Worm (Caenorhabditis elegans): ENCODE measurements around the gene clec-258.

clec-258 gene

DNA sequence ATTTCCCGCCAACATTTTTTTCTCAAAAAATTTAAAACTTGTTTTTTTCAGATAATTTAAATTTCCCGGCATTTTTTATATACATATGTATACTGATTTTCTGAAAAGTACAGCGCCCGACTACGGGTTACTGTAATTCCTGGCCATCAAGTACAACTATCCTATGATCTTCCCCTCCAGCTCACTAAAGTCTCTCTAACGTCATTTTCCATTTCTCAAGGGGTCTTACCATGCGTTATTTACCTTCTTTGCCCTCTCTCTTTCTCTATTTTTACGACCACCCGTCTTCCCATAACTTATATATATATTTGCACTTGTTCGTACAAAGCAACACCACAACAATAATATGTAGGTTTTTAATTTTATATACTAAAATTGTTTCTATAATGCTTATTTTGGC lies 32.0 kb upstream of the clec-258 start, which contains the start of gene W04E12.9:
TSS of gene W04E12.9 (plus strand) at position 301 of the 400 bp plus-strand sequence.
- TF ChIP-seq tab-1 (GFP tag; IDR thresholded peaks at IDR 0.05), result no peak
- TF ChIP-seq med-1 (GFP tag; optimal IDR thresholded peaks at IDR 0.05; ENCODE audit: insufficient read depth), result no peak
- TF ChIP-seq cog-1 (tag; optimal IDR thresholded peaks at IDR 0.05), result no peak
- TF ChIP-seq T22C8.4 (GFP tag; IDR thresholded peaks at IDR 0.05), result no peak
- no peak for TF ChIP-seq ztf-29 (GFP tag; IDR thresholded peaks at IDR 0.05)
- no peak for TF ChIP-seq ztf-23 (GFP tag; IDR thresholded peaks at IDR 0.05)
- TF ChIP-seq klf-2 (GFP tag; conservative IDR thresholded peaks at IDR 0.05), result no peak
- TF ChIP-seq ref-1 (GFP tag; conservative IDR thresholded peaks at IDR 0.05), result no peak
- no peak for TF ChIP-seq flt-1 (GFP tag; IDR thresholded peaks at IDR 0.05)

DNA sequence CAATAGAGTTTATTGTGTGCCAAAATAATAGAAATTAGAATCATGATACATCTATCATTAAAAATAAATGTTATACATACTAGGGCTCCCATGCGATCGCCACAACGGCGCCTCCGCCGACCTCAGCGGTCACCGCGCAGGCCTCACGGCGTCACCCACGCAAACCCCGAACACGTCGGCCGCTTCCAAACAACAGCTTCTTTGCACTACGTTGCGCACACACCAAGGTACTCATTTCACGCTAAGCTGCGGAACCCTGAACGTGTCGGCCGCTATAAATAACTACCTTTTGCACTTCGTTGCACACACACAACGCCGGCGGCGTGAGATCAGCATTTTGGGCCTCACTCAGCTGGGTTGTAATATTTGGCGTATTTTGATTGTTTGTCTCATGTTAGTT lies 29.0 kb upstream of the clec-258 start:
- TF ChIP-seq ztf-23 (GFP tag; IDR thresholded peaks at IDR 0.05), result no peak
- no peak for TF ChIP-seq ref-1 (GFP tag; conservative IDR thresholded peaks at IDR 0.05)
- TF ChIP-seq T22C8.4 (GFP tag; IDR thresholded peaks at IDR 0.05), result no peak
- no peak for TF ChIP-seq cog-1 (tag; optimal IDR thresholded peaks at IDR 0.05)
- no peak for TF ChIP-seq klf-2 (GFP tag; conservative IDR thresholded peaks at IDR 0.05)

DNA sequence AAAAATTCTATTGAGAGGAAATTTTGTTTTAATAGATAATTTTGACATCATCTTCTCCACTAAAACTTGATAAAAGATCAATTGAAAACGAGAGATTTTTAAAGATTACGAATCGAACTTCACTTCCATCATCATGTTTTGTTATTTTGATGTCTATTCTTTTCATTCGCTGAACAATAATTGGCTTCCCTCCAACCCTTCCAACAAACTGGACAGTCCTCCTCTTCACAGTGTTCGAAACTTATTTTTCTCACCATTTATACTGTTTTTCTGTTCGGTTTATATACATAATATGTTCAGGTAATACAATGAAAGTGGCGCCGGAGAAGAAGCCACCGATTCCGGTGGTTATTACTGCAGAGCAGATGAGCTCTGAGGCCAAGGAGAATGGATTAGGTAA lies 27.5 kb upstream of the clec-258 start, which contains the start of gene M162.5:
TSS of gene M162.5 (plus strand) at position 301 of the 400 bp plus-strand sequence.
- TF ChIP-seq flt-1 (GFP tag; IDR thresholded peaks at IDR 0.05) (no peak), ztf-29 (GFP tag; IDR thresholded peaks at IDR 0.05) (no peak), klf-2 (GFP tag; conservative IDR thresholded peaks at IDR 0.05) (no peak), cog-1 (tag; optimal IDR thresholded peaks at IDR 0.05) (no peak), T22C8.4 (GFP tag; IDR thresholded peaks at IDR 0.05) (no peak), med-1 (GFP tag; optimal IDR thresholded peaks at IDR 0.05; ENCODE audit: insufficient read depth) (no peak), tab-1 (GFP tag; IDR thresholded peaks at IDR 0.05) (no peak), ztf-23 (GFP tag; IDR thresholded peaks at IDR 0.05) (no peak), ref-1 (GFP tag; conservative IDR thresholded peaks at IDR 0.05) (no peak)

DNA sequence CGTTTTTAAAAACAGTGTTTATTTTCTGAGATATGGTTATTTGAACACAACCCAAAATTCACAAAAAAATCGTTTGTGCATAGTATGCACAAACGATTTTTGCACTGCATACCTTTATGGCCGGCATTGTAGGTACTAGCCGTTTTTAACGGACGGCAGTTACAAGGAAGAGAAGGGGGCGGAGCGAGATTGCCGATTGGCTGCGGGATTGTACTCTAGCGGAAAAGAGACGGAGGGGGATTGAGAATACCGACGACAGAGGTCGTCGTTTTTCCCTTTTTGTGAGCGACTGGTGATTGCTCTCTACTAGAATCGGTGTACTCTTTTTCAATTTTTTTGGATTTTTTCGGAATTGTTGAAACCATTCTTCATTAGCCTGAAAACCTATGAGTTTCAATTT lies 20.5 kb upstream of the clec-258 start:
- TF ChIP-seq flt-1 (GFP tag; IDR thresholded peaks at IDR 0.05) (no peak), ref-1 (GFP tag; conservative IDR thresholded peaks at IDR 0.05) (no peak), cog-1 (tag; optimal IDR thresholded peaks at IDR 0.05) (no peak), tab-1 (GFP tag; IDR thresholded peaks at IDR 0.05) (no peak), ztf-23 (GFP tag; IDR thresholded peaks at IDR 0.05) (no peak), med-1 (GFP tag; optimal IDR thresholded peaks at IDR 0.05; ENCODE audit: insufficient read depth) (no peak), ztf-29 (GFP tag; IDR thresholded peaks at IDR 0.05) (no peak), klf-2 (GFP tag; conservative IDR thresholded peaks at IDR 0.05) (no peak), T22C8.4 (GFP tag; IDR thresholded peaks at IDR 0.05) (no peak)

DNA sequence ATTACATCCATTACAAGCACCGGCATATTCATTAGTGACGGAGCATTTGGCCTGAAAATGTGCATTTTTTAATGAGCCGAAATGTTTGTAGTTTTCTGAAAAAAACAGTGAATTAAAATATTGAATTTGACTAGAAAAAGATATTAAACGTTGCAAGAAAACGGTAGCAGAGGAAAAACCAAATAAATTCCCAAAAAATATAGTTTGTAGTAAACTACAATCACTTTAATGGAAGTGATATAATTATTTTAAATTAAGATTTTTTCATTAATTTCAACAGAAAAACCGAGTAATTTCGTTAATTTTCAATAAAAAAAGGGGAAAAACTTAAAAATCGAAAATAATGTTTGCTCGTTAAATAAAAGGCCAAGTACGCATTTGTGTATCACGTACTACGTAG lies 16.6 kb upstream of the clec-258 start, which contains the start of gene M162.15:
TSS of gene M162.15 (minus strand) at position 101 of the 400 bp plus-strand sequence.
- TF ChIP-seq T22C8.4 (GFP tag; IDR thresholded peaks at IDR 0.05), result no peak
- TF ChIP-seq tab-1 (GFP tag; IDR thresholded peaks at IDR 0.05), result no peak
- no peak for TF ChIP-seq cog-1 (tag; optimal IDR thresholded peaks at IDR 0.05)
- TF ChIP-seq ztf-23 (GFP tag; IDR thresholded peaks at IDR 0.05), result no peak
- no peak for TF ChIP-seq flt-1 (GFP tag; IDR thresholded peaks at IDR 0.05)

DNA sequence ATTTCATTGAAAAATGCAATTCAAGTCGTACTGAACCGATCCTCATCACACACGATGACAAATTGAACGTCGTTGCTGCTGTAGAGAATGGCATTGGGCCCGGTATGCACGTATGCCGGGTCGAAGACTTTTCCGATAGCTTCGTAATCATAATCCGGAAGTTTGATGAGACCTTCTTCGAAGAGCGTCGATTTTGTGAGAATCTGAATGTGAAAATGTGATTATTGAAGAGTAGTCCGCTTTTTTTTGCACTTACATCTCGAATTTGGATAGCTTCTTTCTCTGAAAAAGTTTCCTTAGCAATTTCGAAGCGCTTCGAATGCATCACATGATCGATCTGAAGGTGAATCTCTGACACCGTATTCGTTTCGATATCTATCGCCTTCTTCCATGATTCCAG lies 11.0 kb upstream of the clec-258 start, which contains the start of gene fbxa-118:
TSS of gene fbxa-118 (minus strand) at position 101 of the 400 bp plus-strand sequence.
- TF ChIP-seq ztf-23 (GFP tag; IDR thresholded peaks at IDR 0.05) (no peak), tab-1 (GFP tag; IDR thresholded peaks at IDR 0.05) (no peak), ztf-29 (GFP tag; IDR thresholded peaks at IDR 0.05) (no peak), klf-2 (GFP tag; conservative IDR thresholded peaks at IDR 0.05) (no peak)

- no peak for TF ChIP-seq klf-2 (GFP tag; conservative IDR thresholded peaks at IDR 0.05)
- TF ChIP-seq ref-1 (GFP tag; conservative IDR thresholded peaks at IDR 0.05), result no peak
- no peak for TF ChIP-seq ztf-29 (GFP tag; IDR thresholded peaks at IDR 0.05)
- TF ChIP-seq flt-1 (GFP tag; IDR thresholded peaks at IDR 0.05), result no peak
- TF ChIP-seq cog-1 (tag; optimal IDR thresholded peaks at IDR 0.05), result no peak
- no peak for TF ChIP-seq med-1 (GFP tag; optimal IDR thresholded peaks at IDR 0.05; ENCODE audit: insufficient read depth)
- TF ChIP-seq tab-1 (GFP tag; IDR thresholded peaks at IDR 0.05), result no peak
- no peak for TF ChIP-seq ztf-23 (GFP tag; IDR thresholded peaks at IDR 0.05)
- TF ChIP-seq T22C8.4 (GFP tag; IDR thresholded peaks at IDR 0.05), result no peak
These were observed 9.6 kb upstream of the clec-258 start, which contains the start of gene fbxa-194 for ce11 chrV:19778608-19779007. Gene fbxa-194 (minus strand): TSS chrV:19778708.

DNA sequence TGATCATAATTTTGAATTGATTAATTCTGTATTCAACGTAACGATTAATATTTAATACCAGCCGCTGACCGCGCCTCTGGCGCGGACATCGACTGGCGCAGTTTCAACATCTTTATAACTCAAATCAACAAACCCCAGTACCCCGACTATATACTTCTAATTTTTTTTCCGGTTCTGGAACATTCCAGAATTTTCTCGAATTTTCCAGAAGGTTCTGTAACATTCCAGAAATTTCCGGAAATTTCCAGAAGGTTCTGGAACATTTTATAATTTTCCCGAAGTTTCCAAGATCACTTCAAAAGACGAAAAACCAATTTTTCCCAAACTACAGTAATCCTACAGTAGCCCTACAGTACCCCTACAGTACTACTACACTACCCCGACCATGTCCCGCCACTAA lies 9.0 kb upstream of the clec-258 start:
- TF ChIP-seq ref-1 (GFP tag; conservative IDR thresholded peaks at IDR 0.05) (no peak), klf-2 (GFP tag; conservative IDR thresholded peaks at IDR 0.05) (no peak), med-1 (GFP tag; optimal IDR thresholded peaks at IDR 0.05; ENCODE audit: insufficient read depth) (no peak), flt-1 (GFP tag; IDR thresholded peaks at IDR 0.05) (no peak), ztf-29 (GFP tag; IDR thresholded peaks at IDR 0.05) (no peak), tab-1 (GFP tag; IDR thresholded peaks at IDR 0.05) (no peak), ztf-23 (GFP tag; IDR thresholded peaks at IDR 0.05) (no peak), cog-1 (tag; optimal IDR thresholded peaks at IDR 0.05) (no peak), T22C8.4 (GFP tag; IDR thresholded peaks at IDR 0.05) (no peak)

- TF ChIP-seq ref-1 (GFP tag; conservative IDR thresholded peaks at IDR 0.05) (no peak), cog-1 (tag; optimal IDR thresholded peaks at IDR 0.05) (no peak), klf-2 (GFP tag; conservative IDR thresholded peaks at IDR 0.05) (no peak), med-1 (GFP tag; optimal IDR thresholded peaks at IDR 0.05; ENCODE audit: insufficient read depth) (no peak), T22C8.4 (GFP tag; IDR thresholded peaks at IDR 0.05) (no peak), ztf-29 (GFP tag; IDR thresholded peaks at IDR 0.05) (no peak), tab-1 (GFP tag; IDR thresholded peaks at IDR 0.05) (no peak)
These were observed 4.4 kb upstream of the clec-258 start, which contains the start of gene srt-45 for ce11 chrV:19783829-19784228. Gene srt-45 (plus strand): TSS chrV:19784129.

DNA sequence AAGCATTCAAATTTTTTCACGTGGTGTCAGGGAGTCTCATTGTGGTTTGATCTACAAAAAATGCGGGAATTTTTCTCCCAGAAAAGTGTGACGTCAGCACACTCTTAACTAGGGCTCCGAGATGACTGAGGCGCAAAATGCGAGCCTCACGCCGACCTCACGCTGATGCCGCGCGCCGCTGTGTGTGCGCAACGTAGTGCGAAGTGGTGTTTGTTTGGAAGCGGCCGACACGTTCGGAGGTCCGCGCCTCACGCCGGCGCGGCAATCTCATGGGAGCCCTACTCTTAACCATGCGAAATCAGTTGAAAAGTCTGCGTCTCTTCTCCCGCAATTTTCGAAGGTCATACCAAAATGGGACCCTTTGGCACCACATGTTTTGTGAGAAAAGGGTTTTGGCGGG lies 2.0 kb downstream of the clec-258 start:
- TF ChIP-seq T22C8.4 (GFP tag; IDR thresholded peaks at IDR 0.05), result no peak
- no peak for TF ChIP-seq flt-1 (GFP tag; IDR thresholded peaks at IDR 0.05)
- no peak for TF ChIP-seq med-1 (GFP tag; optimal IDR thresholded peaks at IDR 0.05; ENCODE audit: insufficient read depth)
- TF ChIP-seq cog-1 (tag; optimal IDR thresholded peaks at IDR 0.05), result no peak
- no peak for TF ChIP-seq ztf-23 (GFP tag; IDR thresholded peaks at IDR 0.05)
- TF ChIP-seq ref-1 (GFP tag; conservative IDR thresholded peaks at IDR 0.05), result no peak
- no peak for TF ChIP-seq ztf-29 (GFP tag; IDR thresholded peaks at IDR 0.05)
- TF ChIP-seq tab-1 (GFP tag; IDR thresholded peaks at IDR 0.05), result no peak
- TF ChIP-seq klf-2 (GFP tag; conservative IDR thresholded peaks at IDR 0.05), result no peak
